Worm (Caenorhabditis elegans) whole organism, midembryonic: Measurements from ENCODE around the gene strm-1.
A peak's percentile ranks its signal among the peaks of the same experiment; 100 is the strongest.

Experiments used
- T22C8.4 ChIP-seq: fragments of 200-800 bp; sonication (Bioruptor generic); IDR thresholded peaks from 2 replicates; pipeline ENCODE4 v1.3.6; 2022; ENCODE audit warnings: missing genetic modification characterization, missing compliant biosample characterization
- cog-1 ChIP-seq: sonication (generic microtip); optimal IDR thresholded peaks from 2 replicates; lab custom pipeline; 2016; ENCODE audit warnings: missing genetic modification characterization, missing compliant biosample characterization
- flt-1 ChIP-seq: fragments of 200-800 bp; sonication (Bioruptor generic); IDR thresholded peaks from 2 replicates; pipeline ENCODE4 v1.3.6; 2022; ENCODE audit warnings: missing genetic modification characterization, missing compliant biosample characterization
- klf-2 ChIP-seq: fragments of 200-800 bp; sonication (Bioruptor generic); conservative IDR thresholded peaks from 2 replicates; pipeline ENCODE4 v1.3.6; 2022; ENCODE audit warnings: missing genetic modification reagents, missing genetic modification characterization, missing compliant biosample characterization
- tab-1 ChIP-seq: fragments of 200-800 bp; sonication (Bioruptor generic); IDR thresholded peaks from 2 replicates; pipeline ENCODE4 v1.3.6; 2022; ENCODE audit warnings: missing genetic modification characterization, missing compliant biosample characterization
- ztf-23 ChIP-seq: fragments of 200-800 bp; sonication (Bioruptor generic); IDR thresholded peaks from 2 replicates; pipeline ENCODE4 v1.3.6; 2022; ENCODE audit warnings: missing genetic modification reagents, missing genetic modification characterization, missing compliant biosample characterization

DNA sequence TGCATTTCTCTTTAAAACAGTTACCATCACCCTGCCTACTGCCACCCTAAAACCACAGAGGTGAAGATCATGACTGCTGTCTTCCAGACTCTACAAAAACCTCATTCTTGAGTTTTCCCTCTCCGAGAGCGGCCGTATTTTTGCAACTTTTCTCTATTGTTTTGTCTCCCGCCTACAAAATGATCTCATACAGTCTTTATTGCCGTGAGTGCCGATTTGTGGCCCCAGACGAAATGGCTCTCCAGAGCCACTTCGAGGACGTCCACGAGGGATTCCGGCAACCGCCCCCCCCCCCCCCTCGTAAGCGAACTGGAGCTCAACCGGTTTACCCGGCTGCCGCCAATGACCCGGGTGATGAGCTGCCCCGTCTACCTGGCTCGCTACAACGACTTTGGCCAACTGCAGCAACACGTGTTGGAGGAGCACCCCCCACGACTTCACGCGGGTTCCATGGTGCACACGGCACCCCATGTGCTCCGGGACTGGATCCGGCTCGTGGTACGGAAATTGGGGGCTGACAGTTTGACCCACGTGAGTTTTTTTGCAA is 23.0 kb downstream of the strm-1 start:
- TF ChIP-seq T22C8.4 (GFP tag; lab: Robert Waterston, UW) (no peak), flt-1 (no peak), klf-2 (no peak), cog-1 (tag; lab: Kevin White, UChicago) (no peak), tab-1 (GFP tag; lab: Robert Waterston, UW) (0 out of 2 replicates have a peak, but pooled peaks have one; percentile 43), ztf-23 (no peak)
